Worm (Caenorhabditis elegans) whole organism, L2 larva: Measurements from ENCODE around the gene C05B5.4.

Source experiments
- R02D3.7 ChIP-seq: fragments of 150-350 bp; optimal IDR thresholded peaks from 2 replicates; lab custom pipeline; 2014; ENCODE audit warnings: missing biosample characterization, missing genetic modification characterization
- aly-2 ChIP-seq: fragments of 150-350 bp; optimal IDR thresholded peaks from 2 replicates; lab custom pipeline; 2014; ENCODE audit warnings: missing biosample characterization, missing genetic modification characterization
- egl-27 ChIP-seq: sonication (generic microtip); optimal IDR thresholded peaks from 3 replicates; lab custom pipeline; 2017; ENCODE audit warnings: missing biosample characterization, missing genetic modification reagents, missing genetic modification characterization
- lsy-2 ChIP-seq, 2 experiments: fragments of 150-350 bp in 1 of 2; sonication (generic microtip) in 1 of 2; optimal IDR thresholded peaks; 2 replicates each; lab custom pipeline; 2014 to 2017; ENCODE audit warnings: missing biosample characterization in 2 of 2, missing genetic modification characterization in 2 of 2
- mdl-1 ChIP-seq, 2 experiments: fragments of 150-350 bp in 1 of 2; sonication (generic microtip) in 1 of 2; optimal IDR thresholded peaks; 2 replicates each; lab custom pipeline; 2017; ENCODE audit warnings: missing biosample characterization in 2 of 2, missing genetic modification characterization in 2 of 2
- nhr-237 ChIP-seq: fragments of 150-350 bp; optimal IDR thresholded peaks from 2 replicates; lab custom pipeline; 2014; ENCODE audit warnings: missing biosample characterization, missing genetic modification characterization
- skn-1 ChIP-seq: sonication (generic microtip); optimal IDR thresholded peaks from 2 replicates; lab custom pipeline; 2017; ENCODE audit warnings: missing biosample characterization, missing genetic modification characterization
- snpc-4 ChIP-seq: fragments of 150-350 bp; optimal IDR thresholded peaks from 2 replicates; lab custom pipeline; 2014; ENCODE audit warnings: missing biosample characterization, missing genetic modification characterization
- zag-1 ChIP-seq: fragments of 150-350 bp; optimal IDR thresholded peaks from 2 replicates; lab custom pipeline; 2014; ENCODE audit warnings: missing biosample characterization, missing genetic modification characterization
- ztf-11 ChIP-seq: sonication (generic microtip); optimal IDR thresholded peaks from 2 replicates; lab custom pipeline; 2017; ENCODE audit warnings: missing biosample characterization, missing genetic modification characterization

DNA sequence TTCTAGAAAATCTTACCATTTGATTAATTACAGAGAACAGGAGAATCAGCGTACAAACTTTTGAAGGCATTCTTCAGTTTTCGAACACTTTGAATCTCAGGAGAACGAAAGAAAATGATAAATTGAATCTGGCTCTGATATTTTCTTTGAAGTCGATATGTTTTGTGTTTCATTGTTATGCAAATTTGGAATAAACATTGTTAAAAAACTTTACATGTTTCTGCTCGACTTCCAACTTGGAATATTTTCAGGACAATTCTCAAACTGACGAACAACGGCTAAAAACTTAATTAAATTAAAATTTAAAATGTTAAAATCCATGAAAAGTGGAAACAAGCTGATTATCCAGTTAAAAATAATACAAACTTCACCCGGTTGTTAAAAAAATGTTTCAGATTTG lies 5.3 kb upstream of the C05B5.4 start, which contains the start of gene C05B5.1:
- no peak for TF ChIP-seq egl-27 (tag; lab: Kevin White, UChicago)
- TF ChIP-seq nhr-237: no peak
- TF ChIP-seq ztf-11 (tag; lab: Kevin White, UChicago): no peak
- no peak for TF ChIP-seq skn-1
- TF ChIP-seq snpc-4: no peak
- TF ChIP-seq aly-2 (tag; lab: Kevin White, UChicago): no peak
- no peak for TF ChIP-seq zag-1 (tag; lab: Kevin White, UChicago)
- no peak for TF ChIP-seq mdl-1 (tag; optimal IDR thresholded peaks at IDR 0.05; lab: Kevin White, UChicago)
- no peak for TF ChIP-seq R02D3.7 (tag; lab: Kevin White, UChicago)
- TF ChIP-seq lsy-2 (tag; optimal IDR thresholded peaks at IDR 0.05; lab: Kevin White, UChicago): no peak
